Fruit fly (Drosophila melanogaster) whole organism, prepupa: ENCODE data around the gene vir-1.

Experiments
- CG16779 ChIP-seq: fragments of 200-800 bp; sonication (Bioruptor generic); optimal IDR thresholded peaks from 3 replicates; lab custom pipeline; 2017; ENCODE audit warnings: missing biosample characterization, mild to moderate bottlenecking, missing genetic modification characterization
- CG34406 ChIP-seq: fragments of 200-800 bp; sonication (Bioruptor generic); optimal IDR thresholded peaks from 3 replicates; lab custom pipeline; 2016; ENCODE audit warnings: missing biosample characterization, missing genetic modification characterization
- Hr4 ChIP-seq: fragments of 200-800 bp; sonication (Bioruptor generic); optimal IDR thresholded peaks from 3 replicates; lab custom pipeline; 2016; ENCODE audit warnings: missing biosample characterization, missing genetic modification characterization
- OdsH ChIP-seq: fragments of 200-800 bp; sonication (Bioruptor generic); optimal IDR thresholded peaks from 3 replicates; lab custom pipeline; 2016; ENCODE audit warnings: missing biosample characterization, missing genetic modification characterization
- Sox14 ChIP-seq: fragments of 200-800 bp; sonication (Bioruptor generic); optimal IDR thresholded peaks from 3 replicates; lab custom pipeline; 2016; ENCODE audit warnings: missing biosample characterization, missing genetic modification characterization
- lz ChIP-seq: fragments of 200-800 bp; sonication (Bioruptor generic); optimal IDR thresholded peaks from 3 replicates; lab custom pipeline; 2016; ENCODE audit warnings: missing biosample characterization, missing genetic modification characterization
- net ChIP-seq: fragments of 200-800 bp; sonication (Bioruptor generic); optimal IDR thresholded peaks from 3 replicates; lab custom pipeline; 2016; ENCODE audit warnings: missing biosample characterization, missing genetic modification characterization

- TF ChIP-seq CG16779 (tag; lab: Kevin White, UChicago) (no peak), net (GFP tag; lab: Kevin White, UChicago) (no peak), OdsH (GFP tag; lab: Kevin White, UChicago) (no peak), Hr4 (no peak), Sox14 (GFP tag; lab: Kevin White, UChicago) (no peak), CG34406 (GFP tag; lab: Kevin White, UChicago) (no peak), lz (GFP tag; lab: Kevin White, UChicago) (no peak)
These were observed 30.1 kb upstream of the vir-1 start, which contains the start of gene CG5418 for dm6 chr2L:12453192-12453800.
